Worm (Caenorhabditis elegans): ENCODE measurements around the gene col-144.

DNA sequence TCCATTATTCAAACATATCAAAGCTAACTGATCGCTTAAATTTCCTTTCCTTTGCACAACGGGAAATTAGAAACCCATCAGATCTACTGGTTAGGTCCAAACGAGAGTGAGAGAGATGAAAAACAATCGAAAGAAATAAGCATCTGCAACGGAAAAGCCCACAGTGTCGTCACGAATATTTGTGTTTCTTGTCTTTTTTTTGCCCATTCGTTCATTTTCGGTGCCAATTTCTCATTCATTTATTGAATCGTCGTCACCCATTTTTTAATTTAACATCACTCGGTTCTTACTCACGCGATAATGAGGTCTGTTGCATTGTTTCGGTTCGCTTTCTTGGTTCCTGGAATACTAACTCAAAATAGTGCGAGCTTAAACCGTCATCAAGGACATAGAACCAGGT is 36.3 kb downstream of the col-144 start, which contains the start of gene F21C10.6:
- TF ChIP-seq snpc-4 (tag; optimal IDR thresholded peaks at IDR 0.05) (no peak), sptf-1 (tag; optimal IDR thresholded peaks at IDR 0.05) (no peak), zag-1 (tag; optimal IDR thresholded peaks at IDR 0.05) (no peak), nhr-11 (tag; optimal IDR thresholded peaks at IDR 0.05) (no peak), ama-1 (optimal IDR thresholded peaks at IDR 0.05) (no peak), hlh-17 (GFP tag; optimal IDR thresholded peaks at IDR 0.05; ENCODE audit: borderline replicate concordance) (no peak), lin-15B (tag; optimal IDR thresholded peaks at IDR 0.05) (no peak)

Measured in whole organism, L1 larva.